Worm (Caenorhabditis elegans): ENCODE results near the gene Y66H1A.5.

The Y66H1A.5 gene

DNA sequence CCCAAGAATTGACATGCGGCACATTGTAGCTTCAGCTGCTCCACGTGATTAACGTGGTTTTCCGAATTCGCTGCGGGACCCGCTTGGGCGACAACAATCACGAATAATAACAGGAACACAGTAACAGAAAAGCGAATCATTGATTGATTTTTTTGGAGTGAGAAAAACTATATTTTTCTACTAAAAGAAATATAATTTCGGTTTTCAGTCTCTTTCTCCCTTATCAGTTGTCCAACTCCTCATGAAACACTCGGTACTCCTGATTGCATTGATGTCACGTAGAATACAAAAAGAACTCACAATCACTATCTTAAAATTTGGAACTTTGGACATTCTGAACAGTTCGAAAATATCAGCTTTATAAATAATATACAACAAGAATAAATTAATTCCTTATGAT lies at the start of gene Y66H1A.5:
Gene Y66H1A.5 (minus strand): TSS at position 265 of the 400 bp plus-strand sequence.
- no peak for TF ChIP-seq unc-62 (GFP tag; optimal IDR thresholded peaks at IDR 0.05)

- TF ChIP-seq unc-62 (GFP tag; optimal IDR thresholded peaks at IDR 0.05), result no peak
Observed at ce11 chrIV:468307-468706, 39.4 kb upstream of the Y66H1A.5 start.

- TF ChIP-seq unc-62 (GFP tag; optimal IDR thresholded peaks at IDR 0.05), result no peak
Observed at ce11 chrIV:467291-467690, 38.4 kb upstream of the Y66H1A.5 start.

- no peak for TF ChIP-seq unc-62 (GFP tag; optimal IDR thresholded peaks at IDR 0.05)
Observed at ce11 chrIV:466569-466968, 37.6 kb upstream of the Y66H1A.5 start.

ce11 chrIV:462050-462449 lies 33.1 kb upstream of the Y66H1A.5 start:
- TF ChIP-seq unc-62 (GFP tag; optimal IDR thresholded peaks at IDR 0.05), result no peak

DNA sequence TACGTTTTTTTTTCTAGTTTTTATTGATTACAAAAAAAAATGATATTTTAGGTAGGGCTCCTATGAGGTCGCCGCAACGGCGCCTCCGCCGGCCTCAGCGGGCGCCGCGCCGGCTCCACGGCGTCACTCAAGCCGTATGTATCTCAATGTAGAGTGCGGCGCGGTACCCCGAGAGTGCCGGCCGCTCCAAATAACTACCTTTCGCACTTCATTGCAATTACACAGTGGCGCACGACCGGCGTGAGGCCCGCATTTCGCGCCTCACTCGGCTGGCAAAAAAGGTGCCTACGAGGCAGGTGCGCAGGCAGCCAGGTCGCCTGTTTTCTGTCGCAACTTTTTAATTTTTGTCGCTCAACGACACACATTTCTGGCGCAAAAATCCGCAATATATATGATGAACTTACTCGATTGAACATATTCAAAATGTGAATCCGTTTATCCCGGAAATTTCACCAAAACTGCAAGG lies 31.7 kb upstream of the Y66H1A.5 start, which contains the start of gene M04G7.2:
Gene M04G7.2 (minus strand): TSS at position 416 of the 466 bp plus-strand sequence.
- TF ChIP-seq unc-62 (GFP tag; optimal IDR thresholded peaks at IDR 0.05), result no peak

DNA sequence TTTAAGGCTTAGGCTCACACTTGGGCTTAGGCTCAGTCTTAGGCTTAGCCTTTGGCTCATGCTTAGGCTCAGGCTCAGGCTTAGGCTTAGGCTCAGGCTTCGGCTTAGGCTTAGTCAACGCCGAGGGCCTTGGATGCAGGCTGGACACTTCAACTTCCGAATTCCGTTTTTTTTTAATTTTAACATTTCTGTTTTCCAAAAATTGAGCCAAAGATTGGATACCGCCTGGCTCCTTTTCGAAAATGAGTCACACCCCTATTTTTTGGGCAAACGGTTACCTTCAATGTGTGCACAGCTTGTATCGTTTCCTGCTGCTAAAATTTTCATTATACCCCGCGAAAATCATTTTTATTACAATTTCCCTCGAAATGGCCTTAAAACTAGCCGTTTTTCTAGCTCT lies 26.6 kb upstream of the Y66H1A.5 start, which contains the start of gene M04G7.1:
Gene M04G7.1 (plus strand): TSS at position 301 of the 400 bp plus-strand sequence.
- TF ChIP-seq unc-62 (GFP tag; optimal IDR thresholded peaks at IDR 0.05), result no peak

DNA sequence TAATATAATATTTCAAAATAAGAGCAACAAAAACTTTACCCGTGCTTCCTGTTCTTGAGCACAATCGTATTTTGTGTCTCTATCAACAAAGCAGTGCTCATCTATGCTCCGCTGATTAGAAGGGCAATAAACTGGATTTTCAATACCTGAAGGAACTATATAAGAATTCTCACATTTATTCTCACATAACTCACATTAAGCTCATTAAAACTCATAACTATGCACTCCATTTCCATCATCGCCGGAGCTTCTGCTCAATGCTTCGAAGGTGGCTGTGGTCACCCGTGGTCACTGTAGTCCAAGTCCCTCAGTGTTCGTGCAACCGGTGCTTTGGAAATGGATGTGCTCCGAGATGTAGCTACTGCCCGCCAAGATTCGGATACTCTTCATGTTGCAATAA lies 25.9 kb upstream of the Y66H1A.5 start, which contains the start of the genes Y66H1A.8 and M04G7.5:
Gene Y66H1A.8 (minus strand): TSS at position 101 of the 400 bp plus-strand sequence.
Gene M04G7.5 (plus strand): TSS at position 258 of the 400 bp plus-strand sequence.
- no peak for TF ChIP-seq unc-62 (GFP tag; optimal IDR thresholded peaks at IDR 0.05)

DNA sequence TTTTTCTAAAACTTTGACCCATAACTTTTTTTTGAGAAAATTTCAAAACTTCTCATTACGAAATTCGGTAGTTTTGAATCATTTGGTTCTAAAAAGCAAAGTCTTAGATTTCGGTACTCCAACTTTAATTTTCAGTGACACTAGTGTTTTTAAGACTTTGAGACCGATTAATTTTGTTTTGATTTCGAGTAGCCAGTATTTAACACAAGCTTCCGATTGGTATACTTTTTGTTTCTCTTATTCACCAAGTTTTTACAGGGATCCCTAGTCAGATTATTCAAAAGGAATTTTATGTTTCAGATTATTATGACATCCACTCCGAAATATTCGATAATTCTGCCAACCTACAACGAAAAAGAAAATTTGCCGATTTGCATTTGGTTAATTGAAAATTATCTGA lies 16.4 kb upstream of the Y66H1A.5 start, which contains the start of gene dpm-1:
Gene dpm-1 (plus strand): TSS at position 301 of the 400 bp plus-strand sequence.
- TF ChIP-seq unc-62 (GFP tag; optimal IDR thresholded peaks at IDR 0.05), result no peak

ce11 chrIV:443622-444021 lies 14.7 kb upstream of the Y66H1A.5 start, which contains the start of gene mrpl-55:
Gene mrpl-55 (plus strand): TSS chrIV:443985.
- no peak for TF ChIP-seq unc-62 (GFP tag; optimal IDR thresholded peaks at IDR 0.05)

DNA sequence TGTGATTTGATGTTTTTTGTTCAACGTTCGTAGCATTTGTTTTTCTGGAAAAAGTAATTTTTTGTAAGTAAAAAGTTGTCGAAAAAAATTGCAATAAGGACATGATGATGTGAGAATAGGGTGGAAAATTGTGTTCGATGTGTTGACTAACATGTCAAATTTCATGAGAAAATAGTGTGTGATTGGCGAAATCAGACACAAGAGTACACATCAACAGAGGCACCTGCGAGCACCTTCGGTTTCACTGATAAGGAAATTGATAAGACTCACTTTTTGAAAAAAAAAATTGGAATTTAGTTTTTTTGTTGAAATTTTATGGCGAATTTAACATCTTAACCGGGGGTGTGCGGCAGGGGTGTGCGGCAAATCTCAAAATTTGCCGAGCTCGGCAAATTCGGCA lies 11.6 kb upstream of the Y66H1A.5 start, which contains the start of gene hum-8:
Gene hum-8 (minus strand): TSS at position 46 of the 400 bp plus-strand sequence.
- no peak for TF ChIP-seq unc-62 (GFP tag; optimal IDR thresholded peaks at IDR 0.05)

ce11 chrIV:438384-438783 lies 9.5 kb upstream of the Y66H1A.5 start:
- no peak for TF ChIP-seq unc-62 (GFP tag; optimal IDR thresholded peaks at IDR 0.05)

DNA sequence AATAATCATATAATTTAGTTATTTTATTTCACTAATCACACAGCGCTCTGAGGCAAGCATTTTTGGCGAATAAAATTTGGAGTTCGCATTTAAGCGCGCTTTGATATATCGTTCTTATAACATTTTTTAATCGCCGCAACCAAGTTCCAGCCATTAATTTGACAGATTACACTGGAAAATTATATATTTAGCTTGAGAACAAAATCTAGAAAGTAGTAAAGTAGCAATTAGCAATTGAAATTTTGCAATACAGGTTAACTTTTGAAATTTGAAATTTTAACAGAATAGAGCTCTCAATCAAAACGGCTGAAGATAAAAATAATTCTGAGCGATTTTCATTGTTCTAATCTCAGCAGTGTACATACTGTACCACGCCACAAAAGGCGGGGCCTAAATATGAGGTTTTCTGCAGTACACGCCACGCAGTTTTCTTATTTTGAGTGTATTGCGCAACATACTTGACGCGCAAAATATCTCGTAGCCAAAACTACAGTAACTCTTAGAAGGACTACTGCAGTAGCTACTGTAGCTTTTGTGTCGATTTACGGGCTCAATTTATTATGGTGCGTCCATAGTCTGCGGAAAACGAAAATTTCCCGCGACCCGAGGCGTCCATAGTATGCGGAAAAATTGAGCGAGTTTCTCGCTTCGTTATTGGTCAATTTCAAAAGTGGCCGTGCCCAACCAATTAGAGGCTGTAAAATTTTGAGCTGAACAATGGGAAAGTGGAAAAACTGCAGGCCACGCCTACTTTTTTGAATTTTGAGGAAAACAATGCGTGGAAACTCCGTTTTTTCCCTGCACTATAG lies 1.6 kb downstream of the Y66H1A.5 start:
- no peak for TF ChIP-seq unc-62 (GFP tag; optimal IDR thresholded peaks at IDR 0.05)

ce11 chrIV:426597-426996 lies 2.3 kb downstream of the Y66H1A.5 start:
- no peak for TF ChIP-seq unc-62 (GFP tag; optimal IDR thresholded peaks at IDR 0.05)

DNA sequence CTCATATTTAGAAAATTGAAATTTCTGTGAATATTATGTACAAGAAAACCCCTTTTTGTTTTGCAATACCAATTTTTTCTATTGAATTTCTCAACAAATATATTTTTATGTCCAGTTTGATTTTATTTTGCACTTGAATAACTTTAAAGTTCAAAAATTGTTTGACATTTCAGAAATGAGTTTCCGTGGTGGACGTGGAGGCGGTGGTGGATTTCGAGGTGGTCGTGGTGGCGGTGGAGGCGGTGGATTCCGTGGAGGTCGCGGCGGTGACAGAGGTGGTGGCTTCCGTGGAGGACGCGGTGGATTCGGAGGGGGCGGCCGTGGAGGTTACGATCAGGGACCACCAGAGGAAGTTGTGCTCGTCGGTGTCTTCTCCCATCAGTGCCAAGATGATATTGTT lies 2.9 kb downstream of the Y66H1A.5 start, which contains the start of gene garr-1:
Gene garr-1 (plus strand): TSS at position 174 of the 400 bp plus-strand sequence.
- TF ChIP-seq unc-62 (GFP tag; optimal IDR thresholded peaks at IDR 0.05), result no peak

ce11 chrIV:425546-425945 lies 3.4 kb downstream of the Y66H1A.5 start:
- no peak for TF ChIP-seq unc-62 (GFP tag; optimal IDR thresholded peaks at IDR 0.05)

DNA sequence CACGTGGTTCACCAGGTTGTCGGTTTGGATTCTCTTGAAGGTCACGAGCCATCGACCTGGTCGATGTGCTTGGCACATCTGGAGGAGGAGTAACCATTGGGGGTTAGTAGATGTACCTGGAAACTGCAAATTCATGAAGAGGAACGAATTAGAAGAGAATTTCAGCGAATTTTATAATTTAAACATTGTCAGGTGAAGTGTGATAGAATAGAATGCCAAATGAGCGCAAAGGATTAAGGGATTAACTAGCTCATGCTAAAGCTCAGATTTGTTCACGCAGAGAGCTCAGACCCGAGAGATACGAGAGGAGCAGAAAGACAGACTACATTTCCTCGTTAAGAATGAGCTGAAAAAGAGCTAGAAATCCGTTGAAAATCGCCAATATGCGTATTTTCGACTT lies 3.9 kb downstream of the Y66H1A.5 start, which contains the start of gene daf-18:
Gene daf-18 (minus strand): TSS at position 126 of the 400 bp plus-strand sequence.
- no peak for TF ChIP-seq unc-62 (GFP tag; optimal IDR thresholded peaks at IDR 0.05)

Data from whole organism, dauer.